Worm (Caenorhabditis elegans): ENCODE measurements around the gene camt-1.

DNA sequence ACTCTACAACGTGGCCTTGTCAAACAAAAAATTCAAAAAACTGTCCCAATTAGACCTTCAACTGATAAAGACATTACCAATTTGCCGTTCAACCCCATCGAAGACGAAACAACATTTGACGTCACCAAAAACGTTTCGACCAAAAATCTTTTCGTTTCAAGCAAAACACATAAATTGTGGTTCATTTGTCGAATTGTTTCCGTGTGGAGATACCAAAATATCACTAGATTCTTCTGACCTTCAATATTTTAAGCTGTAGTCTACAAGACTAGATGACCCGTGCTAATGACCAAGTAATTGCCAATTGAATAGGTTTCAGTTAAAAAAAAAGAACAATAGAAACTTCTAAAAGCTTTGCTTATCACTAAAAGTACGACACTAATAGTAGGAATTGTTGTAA, 43.5 kb upstream of the camt-1 start:
- TF ChIP-seq dao-5 (tag; optimal IDR thresholded peaks at IDR 0.05), result no peak
- TF ChIP-seq him-1 (tag; optimal IDR thresholded peaks at IDR 0.05), result no peak
- no peak for TF ChIP-seq W03F9.2 (tag; optimal IDR thresholded peaks at IDR 0.05)
